Worm (Caenorhabditis elegans) whole organism, L4/young adult: ENCODE measurements around the gene erfa-3.

Source experiments
- W03F9.2 ChIP-seq: fragments of 150-350 bp; optimal IDR thresholded peaks from 2 replicates; lab custom pipeline; 2014; ENCODE audit warnings: missing biosample characterization, missing genetic modification characterization
- dao-5 ChIP-seq: sonication (generic microtip); optimal IDR thresholded peaks from 2 replicates; lab custom pipeline; 2016; ENCODE audit warnings: missing genotype, missing genetic modification characterization, moderate library complexity, missing compliant biosample characterization
- him-1 ChIP-seq: sonication (generic microtip); optimal IDR thresholded peaks from 2 replicates; lab custom pipeline; 2016; ENCODE audit warnings: missing genotype, missing genetic modification reagents, missing genetic modification characterization, missing compliant biosample characterization

DNA sequence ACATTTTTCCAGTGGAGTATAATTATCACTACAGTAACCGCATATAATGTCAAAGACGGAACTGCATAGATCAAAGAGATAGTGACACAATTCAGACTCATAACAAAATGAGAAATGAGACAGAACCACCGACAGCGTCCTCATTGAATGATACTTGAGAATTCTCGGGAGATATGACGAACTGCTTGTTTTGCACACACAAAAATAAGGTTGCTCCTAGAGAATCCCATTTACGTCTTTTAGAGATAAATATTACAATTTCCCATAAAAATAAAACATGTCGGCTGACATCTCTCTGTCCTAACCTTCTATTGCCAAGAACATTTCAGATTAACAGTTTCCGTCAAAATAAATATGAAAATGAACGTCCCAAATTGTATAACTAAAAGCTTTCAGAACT lies 42.7 kb upstream of the erfa-3 start, which contains the start of gene srg-38:
- TF ChIP-seq him-1 (no peak), W03F9.2 (tag; lab: Kevin White, UChicago) (no peak), dao-5 (tag; lab: Kevin White, UChicago) (no peak)
